Worm (Caenorhabditis elegans): ENCODE measurements around the gene F01G4.6.
A peak's percentile ranks its signal among the peaks of the same experiment; 100 is the strongest.
"Not testable (repeated sequence)": the region's sequence is repeated elsewhere in the genome, so short reads cannot be mapped to it uniquely, and the experiment has no call there.

The F01G4.6 gene

ce11 chrIV:11179123-11179740, 29.9 kb upstream of the F01G4.6 start, which contains the start of gene cpt-2:
Gene cpt-2 (plus strand): TSS chrIV:11179645.
- TF ChIP-seq nhr-21 (tag; optimal IDR thresholded peaks at IDR 0.05) (peak; percentile 91), lin-13 (GFP tag; optimal IDR thresholded peaks at IDR 0.05) (peak; percentile 84), nhr-129 (tag; optimal IDR thresholded peaks at IDR 0.05) (peak; percentile 86), lin-11 (tag; optimal IDR thresholded peaks at IDR 0.05) (peak; percentile 46), mab-5 (tag; optimal IDR thresholded peaks at IDR 0.05) (peak; percentile 71), gmeb-1 (tag; optimal IDR thresholded peaks at IDR 0.05) (peak; percentile 87), ama-1 (optimal IDR thresholded peaks at IDR 0.05) (peak; percentile 50), F13H6.1 (tag; optimal IDR thresholded peaks at IDR 0.05) (peak; percentile 82), nhr-25 (tag; optimal IDR thresholded peaks at IDR 0.05) (peak; percentile 82), R02D3.7 (tag; optimal IDR thresholded peaks at IDR 0.05) (peak; percentile 40), mdl-1 (tag; optimal IDR thresholded peaks at IDR 0.05) (peak in 1 of 2 experiments; percentile 76), nhr-6 (tag; optimal IDR thresholded peaks at IDR 0.05) (peak; percentile 77), sma-9 (GFP tag; optimal IDR thresholded peaks at IDR 0.05) (peak; percentile 95), nhr-12 (tag; optimal IDR thresholded peaks at IDR 0.05) (peak; percentile 30), snpc-4 (tag; optimal IDR thresholded peaks at IDR 0.05) (peak; percentile 16), unc-55 (GFP tag; optimal IDR thresholded peaks at IDR 0.05) (peak; percentile 90), sma-3 (GFP tag; optimal IDR thresholded peaks at IDR 0.05) (peak; percentile 81), fos-1 (tag; optimal IDR thresholded peaks at IDR 0.05) (peak; percentile 86), zag-1 (tag; optimal IDR thresholded peaks at IDR 0.05) (peak; percentile 92), sem-4 (tag; optimal IDR thresholded peaks at IDR 0.05) (peak; percentile 49), C34F6.9 (tag; optimal IDR thresholded peaks at IDR 0.05) (peak; percentile 88), nhr-77 (tag; optimal IDR thresholded peaks at IDR 0.05) (peak; percentile 16), lsy-2 (tag; optimal IDR thresholded peaks at IDR 0.05) (peak; percentile 88 to 92), ZK546.5 (tag; optimal IDR thresholded peaks at IDR 0.05) (peak; percentile 37), egl-27 (tag; optimal IDR thresholded peaks at IDR 0.05) (peak; percentile 70), crh-2 (tag; optimal IDR thresholded peaks at IDR 0.05) (peak; percentile 84), blmp-1 (tag; optimal IDR thresholded peaks at IDR 0.05; ENCODE audit: insufficient read depth) (peak; percentile 46), nhr-10 (tag; optimal IDR thresholded peaks at IDR 0.05) (peak; percentile 58)
- not testable (repeated sequence) for TF ChIP-seq sma-9 (tag; optimal IDR thresholded peaks at IDR 0.05)

ce11 chrIV:11178495-11178894, 29.2 kb upstream of the F01G4.6 start, which contains the start of gene C08F8.9:
Gene C08F8.9 (minus strand): TSS chrIV:11178595.
- TF ChIP-seq nhr-237 (tag; optimal IDR thresholded peaks at IDR 0.05) (no peak), aly-2 (tag; optimal IDR thresholded peaks at IDR 0.05) (no peak), gmeb-1 (tag; optimal IDR thresholded peaks at IDR 0.05) (no peak), unc-39 (tag; optimal IDR thresholded peaks at IDR 0.05) (no peak), zag-1 (tag; optimal IDR thresholded peaks at IDR 0.05) (no peak), crh-2 (tag; optimal IDR thresholded peaks at IDR 0.05) (no peak), lin-39 (tag; optimal IDR thresholded peaks at IDR 0.05) (no peak)

ce11 chrIV:11176967-11177366, 27.7 kb upstream of the F01G4.6 start, which contains the start of gene rap-3:
Gene rap-3 (plus strand): TSS chrIV:11177267.
- no peak for TF ChIP-seq nhr-11 (tag; optimal IDR thresholded peaks at IDR 0.05)

DNA sequence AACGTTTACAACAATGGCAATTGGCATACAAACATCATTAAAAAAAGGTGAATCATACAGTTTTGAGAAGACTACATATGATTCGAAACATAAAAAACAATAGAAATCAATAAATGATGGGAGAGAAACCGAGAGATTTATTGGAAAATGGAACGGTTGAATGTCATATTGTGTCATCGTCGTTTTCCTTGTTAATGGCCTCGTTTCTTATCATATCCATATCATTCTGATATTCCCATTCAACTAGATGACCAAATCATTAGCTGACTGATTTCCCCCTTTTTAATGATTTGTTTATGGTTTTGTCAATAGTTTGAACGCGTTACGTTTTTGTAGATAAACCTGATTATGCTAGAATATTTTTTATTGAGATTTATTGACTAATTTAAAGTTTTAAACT, 25.5 kb upstream of the F01G4.6 start:
- TF ChIP-seq sma-3 (GFP tag; optimal IDR thresholded peaks at IDR 0.05): peak; percentile 29
- TF ChIP-seq fos-1 (tag; optimal IDR thresholded peaks at IDR 0.05): peak; percentile 1
- TF ChIP-seq dmd-4 (tag; optimal IDR thresholded peaks at IDR 0.05): no peak

DNA sequence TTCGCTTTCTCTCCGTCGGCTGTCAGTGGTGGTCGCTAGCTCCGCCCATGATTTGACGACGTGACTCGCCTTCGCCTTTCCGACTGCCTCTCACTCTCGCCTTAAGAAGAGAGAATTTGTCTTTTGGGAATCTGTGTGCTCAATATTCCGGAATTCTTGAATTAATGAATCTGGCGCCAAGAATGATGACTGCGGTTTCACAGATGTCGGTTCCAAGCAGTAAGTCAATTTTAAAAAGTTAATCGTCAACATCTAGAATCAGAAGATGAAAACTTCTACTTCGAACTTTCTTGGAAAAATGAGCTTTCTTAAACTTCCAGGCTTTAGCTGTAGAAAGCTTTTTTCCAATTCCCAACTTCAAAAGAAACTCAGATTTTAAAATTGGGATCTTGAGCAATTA, 20.3 kb upstream of the F01G4.6 start, which contains the start of gene nhr-67:
nhr-67 (plus strand) TSS at position 97 of the 400 bp plus-strand sequence.
- TF ChIP-seq sma-3 (GFP tag; optimal IDR thresholded peaks at IDR 0.05): no peak

All from whole organism, L2 larva.